Fruit fly (Drosophila melanogaster) whole organism, pupa: ENCODE measurements around the gene Frmd5.

Source experiments
- CG10348 ChIP-seq: fragments of 200-800 bp; sonication (Bioruptor generic); IDR thresholded peaks from 2 replicates; pipeline ENCODE4 v1.3.6; 2022; ENCODE audit warnings: missing biosample characterization, missing genetic modification characterization
- CG12605 ChIP-seq: fragments of 200-800 bp; sonication (Bioruptor generic); IDR thresholded peaks from 2 replicates; pipeline ENCODE4 v1.3.6; 2022; ENCODE audit warnings: missing biosample characterization, missing genetic modification characterization
- CG13204 ChIP-seq: fragments of 200-800 bp; sonication (Bioruptor generic); optimal IDR thresholded peaks from 2 replicates; lab custom pipeline; 2018; ENCODE audit warnings: missing biosample characterization, mild to moderate bottlenecking, missing genetic modification characterization, moderate library complexity
- CG14655 ChIP-seq: fragments of 200-800 bp; sonication (Bioruptor generic); optimal IDR thresholded peaks from 3 replicates; lab custom pipeline; 2017; ENCODE audit warnings: mild to moderate bottlenecking, missing biosample characterization, missing genetic modification reagents, missing genetic modification characterization
- CG15710 ChIP-seq: fragments of 200-800 bp; sonication (Bioruptor generic); optimal IDR thresholded peaks from 2 replicates; lab custom pipeline; 2018; ENCODE audit warnings: missing biosample characterization, mild to moderate bottlenecking, missing genetic modification characterization, moderate library complexity
- CG17806 ChIP-seq: fragments of 200-800 bp; sonication (Bioruptor generic); optimal IDR thresholded peaks from 2 replicates; lab custom pipeline; 2018; ENCODE audit warnings: missing biosample characterization, mild to moderate bottlenecking, missing genetic modification characterization, moderate library complexity
- CG32121 ChIP-seq: fragments of 200-800 bp; sonication (Bioruptor generic); IDR thresholded peaks from 2 replicates; pipeline ENCODE4 v1.3.6; 2022; ENCODE audit warnings: missing biosample characterization, missing genetic modification characterization
- CG34367 ChIP-seq: fragments of 200-800 bp; sonication (Bioruptor generic); optimal IDR thresholded peaks from 2 replicates; lab custom pipeline; 2018; ENCODE audit warnings: missing biosample characterization, mild to moderate bottlenecking, missing genetic modification characterization
- CG4496 ChIP-seq: fragments of 200-800 bp; sonication (Bioruptor generic); IDR thresholded peaks from 3 replicates; pipeline ENCODE4 v1.3.6; 2022; ENCODE audit warnings: missing biosample characterization, missing genetic modification characterization
- CG8159 ChIP-seq: fragments of 200-800 bp; sonication (Bioruptor generic); optimal IDR thresholded peaks from 3 replicates; lab custom pipeline; 2018; ENCODE audit warnings: missing biosample characterization, mild to moderate bottlenecking, missing genetic modification characterization, moderate library complexity
- CG8301 ChIP-seq: fragments of 200-800 bp; sonication (Bioruptor generic); optimal IDR thresholded peaks from 2 replicates; lab custom pipeline; 2018; ENCODE audit warnings: missing biosample characterization, mild to moderate bottlenecking, missing genetic modification characterization
- CG9948 ChIP-seq: fragments of 200-800 bp; sonication (Bioruptor generic); optimal IDR thresholded peaks from 2 replicates; lab custom pipeline; 2018; ENCODE audit warnings: missing biosample characterization, mild to moderate bottlenecking, missing genetic modification characterization, moderate library complexity
- D1 ChIP-seq: fragments of 200-800 bp; sonication (Bioruptor generic); optimal IDR thresholded peaks from 2 replicates; lab custom pipeline; 2018; ENCODE audit warnings: missing biosample characterization, mild to moderate bottlenecking, missing genetic modification characterization, moderate library complexity
- EcR ChIP-seq: fragments of 200-800 bp; sonication (Bioruptor generic); optimal IDR thresholded peaks from 3 replicates; lab custom pipeline; 2019; ENCODE audit warnings: missing biosample characterization, missing genetic modification characterization, mild to moderate bottlenecking, moderate library complexity, missing genetic modification reagents
- Ets98B ChIP-seq: fragments of 200-800 bp; sonication (Bioruptor generic); IDR thresholded peaks from 2 replicates; pipeline ENCODE4 v1.3.6; 2022; ENCODE audit warnings: missing biosample characterization, missing genetic modification characterization
- Pif1A ChIP-seq: fragments of 200-800 bp; sonication (Bioruptor generic); optimal IDR thresholded peaks from 3 replicates; lab custom pipeline; 2016; ENCODE audit warnings: missing biosample characterization, missing genetic modification characterization
- Pif1B ChIP-seq: fragments of 200-800 bp; sonication (Bioruptor generic); optimal IDR thresholded peaks from 3 replicates; lab custom pipeline; 2016; ENCODE audit warnings: missing biosample characterization, missing genetic modification characterization
- Snoo ChIP-seq: fragments of 200-800 bp; sonication (Bioruptor generic); optimal IDR thresholded peaks from 3 replicates; lab custom pipeline; 2017; ENCODE audit warnings: missing biosample characterization, mild to moderate bottlenecking, missing genetic modification characterization, inconsistent platforms
- fd96Ca ChIP-seq: fragments of 200-800 bp; sonication (Bioruptor generic); IDR thresholded peaks from 3 replicates; pipeline ENCODE4 v1.3.6; 2022; ENCODE audit warnings: missing biosample characterization, missing genetic modification characterization
- gl ChIP-seq: fragments of 200-800 bp; sonication (Bioruptor generic); optimal IDR thresholded peaks from 2 replicates; lab custom pipeline; 2018; ENCODE audit warnings: missing biosample characterization, mild to moderate bottlenecking, missing genetic modification characterization
- rn ChIP-seq: fragments of 200-800 bp; sonication (Bioruptor generic); IDR thresholded peaks from 2 replicates; pipeline ENCODE4 v1.3.6; 2022; ENCODE audit warnings: missing biosample characterization, missing genetic modification characterization

Frmd5 gene

DNA sequence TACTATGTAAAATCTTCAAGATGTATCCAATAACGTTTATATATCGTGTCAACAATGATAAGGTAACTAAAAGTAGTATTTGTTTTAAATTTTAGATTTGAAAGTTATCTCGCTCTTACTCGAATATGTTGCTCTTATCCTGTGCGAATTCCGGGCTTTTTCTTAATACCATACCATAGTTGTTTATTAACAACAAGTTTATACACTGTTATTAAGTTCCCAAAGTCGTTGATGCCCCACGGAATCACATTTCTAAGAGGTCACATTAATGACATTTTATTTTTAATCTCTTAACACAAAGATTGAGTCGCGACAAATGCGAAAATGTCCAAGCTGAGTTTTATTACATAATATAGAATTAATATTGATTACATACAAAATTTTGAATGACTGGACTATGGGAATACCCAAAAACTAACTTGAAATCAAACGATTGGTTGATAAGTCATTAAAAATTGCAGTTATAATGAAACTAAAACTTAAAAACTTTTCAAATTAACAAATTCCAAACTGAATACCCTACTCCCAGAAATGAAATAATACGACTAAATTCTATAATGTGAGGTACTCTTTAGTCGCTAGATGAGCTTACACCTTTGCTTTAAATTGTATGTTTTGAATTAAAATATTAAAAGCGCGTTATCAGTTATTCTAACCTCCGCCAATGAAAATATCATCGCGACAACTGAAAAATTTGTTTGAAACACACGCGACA lies 21.3 kb upstream of the Frmd5 start, which contains the start of gene CG5381:
Gene CG5381, minus strand, starts transcription at position 330 of the 715 bp plus-strand sequence.
- TF ChIP-seq Pif1B (GFP tag; lab: Kevin White, UChicago), result no peak
- no peak for TF ChIP-seq CG14655
- no peak for TF ChIP-seq CG4496
- TF ChIP-seq Ets98B (GFP tag; lab: Robert Waterston, UW), result no peak
- no peak for TF ChIP-seq CG34367 (tag; lab: Kevin White, UChicago)
- TF ChIP-seq Snoo (tag; lab: Kevin White, UChicago), result no peak
- TF ChIP-seq CG13204 (GFP tag; lab: Kevin White, UChicago), result no peak
- TF ChIP-seq Pif1A, result no peak
- TF ChIP-seq rn (GFP tag; lab: Robert Waterston, UW), result no peak
- TF ChIP-seq, all 21 proteins: peak for 0

dm6 chr2L:10327790-10328189 lies 16.5 kb upstream of the Frmd5 start, which contains the start of gene RnrL:
TSS of gene RnrL (minus strand) at chr2L:10327943.
- TF ChIP-seq fd96Ca (GFP tag; lab: Robert Waterston, UW), result no peak
- TF ChIP-seq rn (GFP tag; lab: Robert Waterston, UW), result no peak
- TF ChIP-seq Pif1A, result no peak
- TF ChIP-seq CG8159 (tag; lab: Kevin White, UChicago), result no peak
- TF ChIP-seq CG15710, result no peak
- no peak for TF ChIP-seq D1
- no peak for TF ChIP-seq CG13204 (GFP tag; lab: Kevin White, UChicago)
- TF ChIP-seq CG10348, result no peak
- no peak for TF ChIP-seq CG8301 (tag; lab: Kevin White, UChicago)
- no peak for TF ChIP-seq CG32121 (GFP tag; lab: Robert Waterston, UW)
- TF ChIP-seq CG14655, result no peak
- no peak for TF ChIP-seq CG9948 (tag; lab: Kevin White, UChicago)
- no peak for TF ChIP-seq Pif1B (GFP tag; lab: Kevin White, UChicago)
- TF ChIP-seq Ets98B (GFP tag; lab: Robert Waterston, UW), result no peak
- TF ChIP-seq CG4496, result no peak
- TF ChIP-seq EcR (GFP tag; lab: Kevin White, UChicago), result no peak
- no peak for TF ChIP-seq Snoo (tag; lab: Kevin White, UChicago)
- TF ChIP-seq CG12605 (GFP tag; lab: Robert Waterston, UW), result no peak
- TF ChIP-seq, all 21 proteins: peak for 0

dm6 chr2L:10331066-10331847 lies 13.0 kb upstream of the Frmd5 start, which contains the start of the genes Schip1 and Cox10:
TSS of gene Schip1 (minus strand) at chr2L:10331116.
TSS of gene Cox10 (plus strand) at chr2L:10331471.
- no peak for TF ChIP-seq CG10348
- TF ChIP-seq CG4496, result no peak
- no peak for TF ChIP-seq CG34367 (tag; lab: Kevin White, UChicago)
- TF ChIP-seq Pif1A, result no peak
- no peak for TF ChIP-seq Ets98B (GFP tag; lab: Robert Waterston, UW)
- no peak for TF ChIP-seq EcR (GFP tag; lab: Kevin White, UChicago)
- TF ChIP-seq rn (GFP tag; lab: Robert Waterston, UW), result no peak
- TF ChIP-seq, all 21 proteins: peak for 0

- TF ChIP-seq CG17806 (tag; lab: Kevin White, UChicago) (no peak), CG13204 (GFP tag; lab: Kevin White, UChicago) (no peak), rn (GFP tag; lab: Robert Waterston, UW) (no peak), CG14655 (no peak), Pif1B (GFP tag; lab: Kevin White, UChicago) (no peak), CG4496 (no peak), CG10348 (no peak), Snoo (tag; lab: Kevin White, UChicago) (no peak), fd96Ca (GFP tag; lab: Robert Waterston, UW) (no peak), Pif1A (no peak), CG9948 (tag; lab: Kevin White, UChicago) (no peak), D1 (no peak), CG32121 (GFP tag; lab: Robert Waterston, UW) (no peak), EcR (GFP tag; lab: Kevin White, UChicago) (no peak), CG8159 (tag; lab: Kevin White, UChicago) (no peak), Ets98B (GFP tag; lab: Robert Waterston, UW) (no peak)
Measured at dm6 chr2L:10333091-10333991, 10.9 kb upstream of the Frmd5 start, which contains the start of gene GATAd. TSS of gene GATAd (plus strand) at chr2L:10333734.

DNA sequence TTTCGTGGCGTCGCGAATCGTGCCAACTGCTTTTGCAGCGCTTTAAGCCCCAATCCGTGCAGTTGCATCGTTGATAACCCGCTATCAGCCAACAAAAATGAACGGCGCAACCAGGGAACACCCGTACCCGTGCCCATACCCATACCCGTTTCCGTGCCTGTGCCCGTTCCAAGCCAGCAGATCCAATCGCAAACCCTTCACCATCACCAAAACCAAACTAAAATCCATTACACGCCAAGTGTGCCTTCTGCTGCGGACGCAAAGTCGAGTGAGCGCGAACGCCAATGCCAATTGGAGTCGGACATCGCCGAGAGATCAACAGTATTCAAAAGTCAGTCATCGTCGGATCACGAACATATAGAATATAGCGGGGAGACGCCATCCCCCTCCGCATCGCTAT lies 10.0 kb upstream of the Frmd5 start:
- TF ChIP-seq Snoo (tag; lab: Kevin White, UChicago) (no peak), rn (GFP tag; lab: Robert Waterston, UW) (no peak), CG14655 (no peak), Pif1B (GFP tag; lab: Kevin White, UChicago) (no peak), CG9948 (tag; lab: Kevin White, UChicago) (no peak), CG15710 (no peak), CG8301 (tag; lab: Kevin White, UChicago) (no peak), CG12605 (GFP tag; lab: Robert Waterston, UW) (no peak), CG34367 (tag; lab: Kevin White, UChicago) (no peak), fd96Ca (GFP tag; lab: Robert Waterston, UW) (no peak), CG13204 (GFP tag; lab: Kevin White, UChicago) (no peak), CG10348 (no peak), CG17806 (tag; lab: Kevin White, UChicago) (no peak), EcR (GFP tag; lab: Kevin White, UChicago) (no peak), gl (no peak), Ets98B (GFP tag; lab: Robert Waterston, UW) (no peak), Pif1A (no peak), CG32121 (GFP tag; lab: Robert Waterston, UW) (no peak), CG4496 (no peak), D1 (no peak)
- TF ChIP-seq, all 21 proteins: peak for 0
